Worm (Caenorhabditis elegans) whole organism, L2 larva: ENCODE data around the gene ssp-34.

ENCODE experiments used
- ama-1 ChIP-seq: fragments of 150-350 bp; optimal IDR thresholded peaks from 2 replicates; lab custom pipeline; 2018; ENCODE audit warnings: inconsistent platforms
- elt-1 ChIP-seq: fragments of 150-350 bp; optimal IDR thresholded peaks from 2 replicates; lab custom pipeline; 2014; ENCODE audit warnings: missing biosample characterization, missing genetic modification characterization
- lsy-2 ChIP-seq, 2 experiments: fragments of 150-350 bp in 1 of 2; sonication (generic microtip) in 1 of 2; optimal IDR thresholded peaks; 2 replicates each; lab custom pipeline; 2014 to 2017; ENCODE audit warnings: missing biosample characterization in 2 of 2, missing genetic modification characterization in 2 of 2
- nhr-23 ChIP-seq: fragments of 150-350 bp; optimal IDR thresholded peaks from 2 replicates; lab custom pipeline; 2014; ENCODE audit warnings: missing biosample characterization, missing genetic modification reagents, missing genetic modification characterization
- sem-4 ChIP-seq: fragments of 150-350 bp; optimal IDR thresholded peaks from 2 replicates; lab custom pipeline; 2014; ENCODE audit warnings: missing biosample characterization, missing genetic modification reagents, missing genetic modification characterization
- unc-39 ChIP-seq: fragments of 150-350 bp; optimal IDR thresholded peaks from 2 replicates; lab custom pipeline; 2014; ENCODE audit warnings: missing biosample characterization, missing genetic modification characterization
- unc-62 ChIP-seq: fragments of 150-350 bp; optimal IDR thresholded peaks from 2 replicates; lab custom pipeline; 2014; ENCODE audit warnings: missing biosample characterization, missing genetic modification reagents, missing genetic modification characterization

- TF ChIP-seq lsy-2 (tag; optimal IDR thresholded peaks at IDR 0.05; lab: Kevin White, UChicago) (peak in 1 of 2 experiments; percentile 43), ama-1 (lab: Kevin White, UChicago) (no peak), sem-4 (tag; lab: Kevin White, UChicago) (no peak), elt-1 (tag; lab: Kevin White, UChicago) (no peak), nhr-23 (tag; lab: Kevin White, UChicago) (no peak), unc-39 (tag; lab: Kevin White, UChicago) (no peak), unc-62 (GFP tag; lab: Kevin White, UChicago) (no peak)
Measured at ce11 chrIV:10782014-10782413, 43.6 kb upstream of the ssp-34 start.
